Fruit fly (Drosophila melanogaster) whole organism, pupa: Measurements from ENCODE around the gene CG15547.

ENCODE experiments used
- CG8159 ChIP-seq: fragments of 200-800 bp; sonication (Bioruptor generic); optimal IDR thresholded peaks from 3 replicates; lab custom pipeline; 2018; ENCODE audit warnings: missing biosample characterization, mild to moderate bottlenecking, missing genetic modification characterization, moderate library complexity
- Snoo ChIP-seq: fragments of 200-800 bp; sonication (Bioruptor generic); optimal IDR thresholded peaks from 3 replicates; lab custom pipeline; 2017; ENCODE audit warnings: missing biosample characterization, mild to moderate bottlenecking, missing genetic modification characterization, inconsistent platforms

- no peak for TF ChIP-seq CG8159 (tag; lab: Kevin White, UChicago)
- TF ChIP-seq Snoo (tag; lab: Kevin White, UChicago), result no peak
These were observed 32.8 kb downstream of the CG15547 start for dm6 chr3R:30850460-30850859.
